Worm (Caenorhabditis elegans): ENCODE results near the gene fbxa-139.

DNA sequence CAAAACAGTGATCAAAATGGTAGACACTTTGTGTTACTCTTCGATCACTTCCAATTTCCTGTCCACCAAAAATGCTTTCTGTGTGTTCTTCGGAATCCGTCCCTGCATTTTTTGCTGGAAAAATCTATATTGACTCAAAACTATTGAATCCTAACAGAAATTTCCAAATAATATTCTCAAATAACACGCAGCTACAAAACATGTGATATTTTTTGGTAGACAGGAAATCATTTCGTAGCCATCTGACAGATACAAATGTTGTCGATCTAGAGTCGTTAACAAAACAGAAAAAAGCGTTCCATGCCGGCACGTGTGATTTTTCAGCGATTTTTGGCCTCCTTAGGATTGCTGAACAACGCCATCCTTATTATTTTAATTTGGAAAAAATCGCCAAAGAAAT, 18.4 kb upstream of the fbxa-139 start, which contains the start of gene str-263:
- TF ChIP-seq nhr-28 (tag; optimal IDR thresholded peaks at IDR 0.05) (no peak), nhr-237 (tag; optimal IDR thresholded peaks at IDR 0.05) (no peak), cnd-1 (tag; optimal IDR thresholded peaks at IDR 0.05) (no peak), mls-2 (tag; optimal IDR thresholded peaks at IDR 0.05) (no peak), unc-39 (tag; optimal IDR thresholded peaks at IDR 0.05) (no peak), lsy-2 (tag; optimal IDR thresholded peaks at IDR 0.05) (no peak), nhr-76 (tag; optimal IDR thresholded peaks at IDR 0.05) (no peak), ztf-11 (tag; optimal IDR thresholded peaks at IDR 0.05) (no peak)
